Fruit fly (Drosophila melanogaster): ENCODE results near the gene JTBR.

The JTBR gene

dm6 chr3L:1794943-1795696, 7.5 kb downstream of the JTBR start, which contains the start of the genes alpha-Spec, dlt and Cdc37 (continued):
- TF ChIP-seq CG10431 (GFP tag; optimal IDR thresholded peaks at IDR 0.05) (peak; percentile 59), CG5180 (GFP tag; optimal IDR thresholded peaks at IDR 0.05) (no peak), CG15601 (tag; optimal IDR thresholded peaks at IDR 0.05) (peak; percentile 26), stwl (tag; optimal IDR thresholded peaks at IDR 0.05) (peak; percentile 1), Doc3 (GFP tag; IDR thresholded peaks at IDR 0.05; ENCODE audit: partially characterized antibody) (peak; percentile 80), CG3163 (GFP tag; optimal IDR thresholded peaks at IDR 0.05) (peak; percentile 3), gem (tag; optimal IDR thresholded peaks at IDR 0.05) (no peak), Tbp (GFP tag; optimal IDR thresholded peaks at IDR 0.05) (no peak), CG10147 (GFP tag; optimal IDR thresholded peaks at IDR 0.05) (peak; percentile 27), CG7357 (GFP tag; IDR thresholded peaks at IDR 0.05) (no peak), CTCF (GFP tag; optimal IDR thresholded peaks at IDR 0.05) (peak; percentile 95), Camta (GFP tag; optimal IDR thresholded peaks at IDR 0.05) (peak; percentile 6), Hey (tag; optimal IDR thresholded peaks at IDR 0.05) (no peak), exex (tag; optimal IDR thresholded peaks at IDR 0.05) (peak; percentile 33), CG6791 (GFP tag; IDR thresholded peaks at IDR 0.05; ENCODE audit: partially characterized antibody) (peak; percentile 66; the same call in 2 of the 3 replicates), CG30403 (GFP tag; optimal IDR thresholded peaks at IDR 0.05) (peak; percentile 20), Lim3 (GFP tag; IDR thresholded peaks at IDR 0.05) (no peak), fru (optimal IDR thresholded peaks at IDR 0.05) (no peak), CG6813 (GFP tag; optimal IDR thresholded peaks at IDR 0.05) (no peak), Xrp1 (GFP tag; IDR thresholded peaks at IDR 0.05) (0 out of 2 replicates have a peak, but pooled peaks have one; percentile 9), trem (tag; optimal IDR thresholded peaks at IDR 0.05) (peak; percentile 92), CG12071 (GFP tag; optimal IDR thresholded peaks at IDR 0.05) (no peak), CG9797 (GFP tag; optimal IDR thresholded peaks at IDR 0.05) (peak; percentile 88), BtbVII (GFP tag; optimal IDR thresholded peaks at IDR 0.05) (no peak), CG16813 (GFP tag; IDR thresholded peaks at IDR 0.05; ENCODE audit: partially characterized antibody) (peak; percentile 80), CG14441 (GFP tag; IDR thresholded peaks at IDR 0.05) (no peak), Elba2 (GFP tag; optimal IDR thresholded peaks at IDR 0.05) (no peak), zfh1 (GFP tag; IDR thresholded peaks at IDR 0.05) (peak; percentile 26; the same call in 1 of the 3 replicates), luna (GFP tag; optimal IDR thresholded peaks at IDR 0.05) (no peak), p53 (GFP tag; optimal IDR thresholded peaks at IDR 0.05) (peak; percentile 47), usp (GFP tag; optimal IDR thresholded peaks at IDR 0.05) (no peak), mam (GFP tag; optimal IDR thresholded peaks at IDR 0.05) (peak; percentile 41), CG10979 (tag; optimal IDR thresholded peaks at IDR 0.05) (peak; percentile 1), row (GFP tag; IDR thresholded peaks at IDR 0.05) (peak; percentile 31; the same call in 1 of the 3 replicates), CHES-1-like (GFP tag; optimal IDR thresholded peaks at IDR 0.05) (peak; percentile 17), odd (GFP tag; optimal IDR thresholded peaks at IDR 0.05) (no peak), CG8281 (tag; optimal IDR thresholded peaks at IDR 0.05) (peak; percentile 97), gcm2 (GFP tag; optimal IDR thresholded peaks at IDR 0.05) (no peak), CG15479 (GFP tag; optimal IDR thresholded peaks at IDR 0.05) (peak; percentile 20), CG9932 (GFP tag; IDR thresholded peaks at IDR 0.05) (no peak), CG11696 (GFP tag; IDR thresholded peaks at IDR 0.05) (no peak), gce (GFP tag; IDR thresholded peaks at IDR 0.05) (no peak), CG14050 (GFP tag; IDR thresholded peaks at IDR 0.05) (no peak), Taf1 (GFP tag; IDR thresholded peaks at IDR 0.05) (no peak), pros (GFP tag; optimal IDR thresholded peaks at IDR 0.05) (peak; percentile 15), CG17829 (tag; optimal IDR thresholded peaks at IDR 0.05) (peak; percentile 70), CG4282 (GFP tag; optimal IDR thresholded peaks at IDR 0.05) (no peak), slbo (GFP tag; IDR thresholded peaks at IDR 0.05) (peak; percentile 16; the same call in 1 of the 2 replicates), scrt (GFP tag; optimal IDR thresholded peaks at IDR 0.05) (no peak), HmgD (GFP tag; optimal IDR thresholded peaks at IDR 0.05) (peak; percentile 38)
